Worm (Caenorhabditis elegans) whole organism, L3 larva: ENCODE data around the gene mdt-15.

Source experiments
- ZK546.5 ChIP-seq: sonication (generic microtip); optimal IDR thresholded peaks from 2 replicates; lab custom pipeline; 2017; ENCODE audit warnings: missing biosample characterization, missing genetic modification characterization
- aly-2 ChIP-seq: fragments of 150-350 bp; optimal IDR thresholded peaks from 2 replicates; lab custom pipeline; 2014; ENCODE audit warnings: missing biosample characterization, missing genetic modification characterization
- ama-1 ChIP-seq: fragments of 150-350 bp; optimal IDR thresholded peaks from 2 replicates; lab custom pipeline; 2018
- ceh-82 ChIP-seq: fragments of 150-350 bp; optimal IDR thresholded peaks from 2 replicates; lab custom pipeline; 2014; ENCODE audit warnings: missing biosample characterization, missing genetic modification characterization
- fos-1 ChIP-seq: fragments of 150-350 bp; optimal IDR thresholded peaks from 2 replicates; lab custom pipeline; 2014; ENCODE audit warnings: missing biosample characterization, missing genetic modification characterization
- mml-1 ChIP-seq: fragments of 150-350 bp; sonication (generic microtip); optimal IDR thresholded peaks from 3 replicates; lab custom pipeline; 2014; ENCODE audit warnings: missing biosample characterization, missing genetic modification characterization
- nhr-12 ChIP-seq: fragments of 150-350 bp; optimal IDR thresholded peaks from 2 replicates; lab custom pipeline; 2014; ENCODE audit warnings: missing biosample characterization, missing genetic modification characterization
- nhr-28 ChIP-seq: fragments of 150-350 bp; optimal IDR thresholded peaks from 2 replicates; lab custom pipeline; 2014; ENCODE audit warnings: missing biosample characterization, missing genetic modification characterization
- nhr-76 ChIP-seq: fragments of 150-350 bp; sonication (generic microtip); optimal IDR thresholded peaks from 5 replicates; lab custom pipeline; 2014; ENCODE audit warnings: missing biosample characterization, missing genetic modification characterization
- nhr-77 ChIP-seq: fragments of 150-350 bp; optimal IDR thresholded peaks from 2 replicates; lab custom pipeline; 2014; ENCODE audit warnings: missing biosample characterization, missing genetic modification characterization
- sea-2 ChIP-seq: fragments of 150-350 bp; sonication (generic microtip); optimal IDR thresholded peaks from 4 replicates; lab custom pipeline; 2014; ENCODE audit warnings: missing biosample characterization, missing genetic modification reagents, missing genetic modification characterization
- snpc-4 ChIP-seq: fragments of 150-350 bp; optimal IDR thresholded peaks from 2 replicates; lab custom pipeline; 2014; ENCODE audit warnings: missing biosample characterization, missing genetic modification characterization
- zag-1 ChIP-seq: fragments of 150-350 bp; optimal IDR thresholded peaks from 2 replicates; lab custom pipeline; 2014; ENCODE audit warnings: missing biosample characterization, missing genetic modification characterization

DNA sequence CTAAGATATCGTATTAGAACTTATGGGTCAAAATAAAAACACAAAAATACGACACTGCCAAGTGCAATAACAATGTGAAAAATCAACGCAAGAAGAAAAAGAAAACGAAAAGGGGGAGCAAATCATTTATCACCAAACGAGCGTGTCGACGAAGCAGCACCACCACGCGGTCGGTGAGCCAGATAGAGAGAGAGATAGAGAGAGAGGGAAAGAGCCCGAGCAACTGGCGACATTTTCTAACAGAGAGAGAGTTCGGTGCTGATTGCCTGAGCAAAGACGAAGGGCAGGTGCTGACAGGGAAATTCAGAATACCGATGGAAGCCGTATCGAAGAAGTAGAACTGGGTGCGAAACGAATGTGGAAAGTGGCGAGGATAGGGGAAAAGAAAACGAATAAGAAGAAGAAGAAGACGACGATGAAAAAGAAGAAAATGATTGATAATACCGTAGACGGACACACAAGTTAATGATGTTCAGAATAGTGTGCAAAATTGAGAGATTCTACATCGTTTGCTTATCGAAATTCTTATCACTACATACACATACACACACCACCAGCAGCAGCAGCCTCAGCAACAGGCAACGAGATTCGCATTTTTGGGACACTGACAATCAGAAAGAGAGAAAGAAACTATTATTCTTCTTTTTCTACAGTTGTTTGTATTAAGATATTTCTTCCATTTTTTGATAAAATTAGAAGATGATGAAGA, 1.8 kb upstream of the mdt-15 start:
- TF ChIP-seq nhr-77 (tag; lab: Kevin White, UChicago) (no peak), ceh-82 (no peak), nhr-76 (no peak), snpc-4 (tag; lab: Kevin White, UChicago) (no peak), ZK546.5 (no peak), nhr-28 (no peak), aly-2 (tag; lab: Kevin White, UChicago) (no peak), mml-1 (tag; lab: Kevin White, UChicago) (no peak), zag-1 (tag; lab: Kevin White, UChicago) (no peak), sea-2 (no peak), ama-1 (peak; percentile 20), nhr-12 (tag; lab: Kevin White, UChicago) (no peak), fos-1 (tag; lab: Kevin White, UChicago) (no peak)
